Fruit fly (Drosophila melanogaster): ENCODE measurements around the gene Vps24.

DNA sequence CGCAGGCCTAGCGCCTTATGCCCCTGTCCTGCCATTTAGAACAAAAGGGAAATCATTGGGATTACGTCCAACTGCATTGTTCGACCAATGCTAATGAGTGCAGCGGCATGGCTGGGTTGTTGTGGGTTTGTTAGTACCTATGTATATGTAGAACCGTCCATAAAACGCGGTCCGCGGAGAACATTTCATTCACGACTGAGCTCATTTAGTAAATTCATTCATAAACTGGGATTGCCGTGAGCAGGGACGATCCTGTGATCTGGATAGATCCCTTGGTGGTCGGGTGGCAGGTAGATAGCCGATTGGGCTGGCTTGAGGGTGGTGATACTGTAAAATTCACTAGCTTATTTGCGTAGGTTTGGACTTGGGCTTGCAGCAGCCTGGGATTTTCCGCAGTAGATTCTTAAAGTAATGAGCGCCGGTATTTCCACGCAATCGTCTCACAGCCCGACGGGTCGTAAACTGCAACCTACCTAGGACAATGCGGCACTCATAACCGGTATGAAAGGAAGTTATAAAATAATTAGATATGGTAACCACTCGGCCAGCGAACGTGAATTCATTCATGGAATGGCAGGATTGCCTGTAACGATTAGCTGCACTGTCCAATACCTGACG, 37.6 kb upstream of the Vps24 start:
- no peak for TF ChIP-seq CG17806 (tag; optimal IDR thresholded peaks at IDR 0.05)
- no peak for TF ChIP-seq D1 (tag; optimal IDR thresholded peaks at IDR 0.05)
- TF ChIP-seq Snoo (tag; optimal IDR thresholded peaks at IDR 0.05): no peak
- TF ChIP-seq CG34367 (tag; optimal IDR thresholded peaks at IDR 0.05): no peak
- TF ChIP-seq gl (tag; optimal IDR thresholded peaks at IDR 0.05): no peak
- TF ChIP-seq CG4496 (GFP tag; IDR thresholded peaks at IDR 0.05): no peak
- no peak for TF ChIP-seq Ets98B (GFP tag; IDR thresholded peaks at IDR 0.05)
- TF ChIP-seq EcR (GFP tag; optimal IDR thresholded peaks at IDR 0.05): no peak
- TF ChIP-seq CG13204 (GFP tag; optimal IDR thresholded peaks at IDR 0.05): no peak
- TF ChIP-seq CG10348 (GFP tag; IDR thresholded peaks at IDR 0.05): no peak
- no peak for TF ChIP-seq CG15710 (tag; optimal IDR thresholded peaks at IDR 0.05)
- TF ChIP-seq Pif1A (GFP tag; optimal IDR thresholded peaks at IDR 0.05): no peak

All from whole organism, pupa.